Worm (Caenorhabditis elegans): Measurements from ENCODE around the gene R148.4.
A peak's percentile ranks its signal among the peaks of the same experiment; 100 is the strongest.

The R148.4 gene

DNA sequence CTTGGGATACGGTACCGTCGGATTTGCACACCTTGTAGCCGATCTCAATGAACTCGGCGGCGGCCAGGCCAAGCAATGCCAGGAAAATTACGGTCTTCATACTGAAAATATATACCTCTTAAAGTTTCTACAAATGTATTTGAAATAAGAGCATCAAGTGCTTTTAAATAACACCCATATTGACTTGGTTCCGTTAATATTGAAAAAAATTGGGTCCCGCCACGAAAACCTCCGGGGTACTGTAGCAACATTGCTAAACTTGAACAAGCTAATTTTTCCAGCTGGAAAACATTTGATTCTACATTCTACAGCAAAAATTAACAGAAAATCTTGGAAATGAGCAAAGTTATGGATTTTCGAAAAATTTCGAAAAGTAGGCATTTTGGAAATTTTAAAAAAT lies 28.0 kb downstream of the R148.4 start, which contains the start of gene heh-1:
Gene heh-1 (minus strand): TSS at position 101 of the 400 bp plus-strand sequence.
- TF ChIP-seq grh-1 (GFP tag; IDR thresholded peaks at IDR 0.05) (no peak), ets-5 (GFP tag; IDR thresholded peaks at IDR 0.05) (no peak), lir-3 (tag; optimal IDR thresholded peaks at IDR 0.05; ENCODE audit: poor library complexity) (no peak), F16B12.6 (tag; optimal IDR thresholded peaks at IDR 0.05) (no peak), ceh-82 (tag; optimal IDR thresholded peaks at IDR 0.05) (no peak), unc-130 (tag; optimal IDR thresholded peaks at IDR 0.05) (no peak), efl-1 (optimal IDR thresholded peaks at IDR 0.05) (no peak), efl-1 (GFP tag; optimal IDR thresholded peaks at IDR 0.05 in 1 of 2) (no peak)

DNA sequence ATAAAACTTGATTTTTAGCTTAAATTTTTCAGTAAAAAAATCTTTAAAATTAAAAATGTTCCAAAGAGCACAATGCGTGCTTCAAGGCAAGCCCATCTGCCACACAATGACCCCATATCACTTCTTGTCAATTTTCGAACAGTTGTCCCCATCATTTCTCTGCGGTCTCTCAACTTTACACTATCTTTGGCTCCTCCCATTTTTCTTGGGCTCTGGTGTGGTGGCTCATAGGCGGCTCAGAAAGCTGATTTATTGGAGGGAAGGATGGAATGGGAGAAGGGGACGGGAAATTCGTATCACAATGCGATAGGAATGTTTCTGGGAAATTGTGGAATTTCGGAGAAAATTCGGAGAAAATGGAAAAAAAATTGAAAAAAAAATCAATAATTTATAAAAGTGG lies 29.2 kb downstream of the R148.4 start:
- TF ChIP-seq ceh-88 (GFP tag; IDR thresholded peaks at IDR 0.05) (no peak), unc-130 (tag; optimal IDR thresholded peaks at IDR 0.05) (no peak), alr-1 (tag; optimal IDR thresholded peaks at IDR 0.05; ENCODE audit: borderline replicate concordance) (no peak), mep-1 (tag; optimal IDR thresholded peaks at IDR 0.05) (no peak), snpc-4 (tag; optimal IDR thresholded peaks at IDR 0.05) (no peak), snu-23 (GFP tag; optimal IDR thresholded peaks at IDR 0.05) (peak; percentile 36), nhr-84 (tag; optimal IDR thresholded peaks at IDR 0.05) (no peak), nhr-20 (tag; optimal IDR thresholded peaks at IDR 0.05) (no peak), lin-39 (tag; optimal IDR thresholded peaks at IDR 0.05) (peak; percentile 21), sptf-1 (tag; optimal IDR thresholded peaks at IDR 0.05) (no peak), unc-62 (GFP tag; optimal IDR thresholded peaks at IDR 0.05) (no peak), hpl-2 (GFP tag; optimal IDR thresholded peaks at IDR 0.05) (no peak), fkh-10 (GFP tag; optimal IDR thresholded peaks at IDR 0.05) (no peak), sox-4 (tag; optimal IDR thresholded peaks at IDR 0.05) (no peak), blmp-1 (tag; optimal IDR thresholded peaks at IDR 0.05) (no peak), jun-1 (tag; optimal IDR thresholded peaks at IDR 0.05) (no peak), isw-1 (GFP tag; IDR thresholded peaks at IDR 0.05) (no peak), nhr-19 (GFP tag; conservative IDR thresholded peaks at IDR 0.05) (peak; percentile 14), skn-1 (tag; optimal IDR thresholded peaks at IDR 0.05) (no peak), nhr-12 (tag; optimal IDR thresholded peaks at IDR 0.05) (no peak), unc-98 (GFP tag; IDR thresholded peaks at IDR 0.05) (0 out of 2 replicates have a peak, but pooled peaks have one; percentile 28), mef-2 (tag; optimal IDR thresholded peaks at IDR 0.05) (no peak), nhr-71 (tag; optimal IDR thresholded peaks at IDR 0.05) (peak; percentile 41), Y116A8C.19 (tag; optimal IDR thresholded peaks at IDR 0.05; ENCODE audit: borderline replicate concordance) (no peak), nhr-85 (tag) (no peak), hlh-4 (tag; optimal IDR thresholded peaks at IDR 0.05) (no peak), fkh-4 (tag; optimal IDR thresholded peaks at IDR 0.05; ENCODE audit: borderline replicate concordance) (no peak), C16A3.4 (tag; optimal IDR thresholded peaks at IDR 0.05) (no peak), pag-3 (tag; optimal IDR thresholded peaks at IDR 0.05; ENCODE audit: borderline replicate concordance, insufficient read depth) (peak; percentile 16), nhr-90 (tag; optimal IDR thresholded peaks at IDR 0.05; ENCODE audit: poor library complexity) (no peak), pax-3 (tag; optimal IDR thresholded peaks at IDR 0.05) (no peak), efl-1 (optimal IDR thresholded peaks at IDR 0.05) (no peak), efl-1 (GFP tag; optimal IDR thresholded peaks at IDR 0.05 in 1 of 2) (no peak), ztf-11 (tag; optimal IDR thresholded peaks at IDR 0.05) (no peak), elt-2 (tag; optimal IDR thresholded peaks at IDR 0.05) (no peak), nhr-77 (tag; optimal IDR thresholded peaks at IDR 0.05) (no peak), F16B12.6 (tag; optimal IDR thresholded peaks at IDR 0.05) (no peak), rnt-1 (tag; optimal IDR thresholded peaks at IDR 0.05) (peak; percentile 77), lin-14 (GFP tag; optimal IDR thresholded peaks at IDR 0.05) (peak; percentile 77), nhr-237 (tag; optimal IDR thresholded peaks at IDR 0.05) (no peak), swsn-7 (tag; optimal IDR thresholded peaks at IDR 0.05) (no peak), unc-86 (tag; optimal IDR thresholded peaks at IDR 0.05) (no peak), tbx-2 (tag; optimal IDR thresholded peaks at IDR 0.05) (no peak), mdl-1 (tag; optimal IDR thresholded peaks at IDR 0.05) (no peak), vab-15 (tag; optimal IDR thresholded peaks at IDR 0.05) (no peak), elt-3 (tag; optimal IDR thresholded peaks at IDR 0.05) (no peak), ces-1 (GFP tag; optimal IDR thresholded peaks at IDR 0.05) (no peak), lir-3 (tag; optimal IDR thresholded peaks at IDR 0.05; ENCODE audit: poor library complexity) (no peak)
